Worm (Caenorhabditis elegans): ENCODE results near the gene C27D6.12.

ce11 chrII:5174370-5174769, 3.4 kb downstream of the C27D6.12 start, which contains the start of gene C27D6.3:
- TF ChIP-seq ahr-1 (tag; optimal IDR thresholded peaks at IDR 0.05) (no peak), unc-3 (GFP tag; conservative IDR thresholded peaks at IDR 0.05) (no peak), unc-3 (tag; optimal IDR thresholded peaks at IDR 0.05) (no peak), Y22D7AL.16 (tag; optimal IDR thresholded peaks at IDR 0.05) (no peak)

Data from whole organism, late embryonic.